Worm (Caenorhabditis elegans): ENCODE data around the gene frpr-14.

Gene frpr-14

DNA sequence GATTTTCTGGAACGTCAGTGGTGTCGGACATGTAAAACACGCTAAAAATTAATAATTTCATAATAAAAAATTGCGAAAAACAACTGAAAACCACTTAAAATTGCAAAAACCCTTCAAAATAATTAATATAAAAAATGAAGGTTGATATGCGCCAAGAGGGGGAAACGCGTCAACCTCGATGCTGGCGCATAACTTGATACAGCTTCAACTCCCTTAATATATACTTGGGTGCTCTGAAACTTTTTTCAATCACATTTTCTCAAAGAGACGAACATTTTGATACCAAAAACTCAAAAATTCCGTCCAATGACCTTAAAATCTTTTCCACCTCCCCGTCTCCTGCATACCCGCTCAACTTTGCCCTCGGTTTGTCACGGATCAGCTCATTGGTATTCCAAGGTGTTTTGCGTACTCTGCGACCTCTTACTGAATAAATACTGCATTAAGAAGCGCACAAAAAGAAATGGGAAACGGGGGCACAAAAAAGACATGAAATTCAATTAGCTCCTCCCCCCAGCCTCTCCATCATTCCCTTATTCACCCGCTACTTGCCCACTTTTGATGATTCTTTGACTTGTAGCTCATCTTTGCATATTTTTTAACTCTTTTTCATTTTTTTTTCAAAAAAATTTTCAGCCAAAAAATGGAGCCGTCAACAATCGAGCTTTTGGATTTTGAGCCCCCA is at the start of gene frpr-14, which contains the start of gene K07E8.7:
Gene frpr-14, plus strand, starts transcription at position 635 of the 685 bp plus-strand sequence.
Gene K07E8.7, minus strand, starts transcription at position 47 of the 685 bp plus-strand sequence.
- TF ChIP-seq C38D4.7 (GFP tag; optimal IDR thresholded peaks at IDR 0.05) (no peak), unc-42 (tag; optimal IDR thresholded peaks at IDR 0.05) (peak; percentile 27)

DNA sequence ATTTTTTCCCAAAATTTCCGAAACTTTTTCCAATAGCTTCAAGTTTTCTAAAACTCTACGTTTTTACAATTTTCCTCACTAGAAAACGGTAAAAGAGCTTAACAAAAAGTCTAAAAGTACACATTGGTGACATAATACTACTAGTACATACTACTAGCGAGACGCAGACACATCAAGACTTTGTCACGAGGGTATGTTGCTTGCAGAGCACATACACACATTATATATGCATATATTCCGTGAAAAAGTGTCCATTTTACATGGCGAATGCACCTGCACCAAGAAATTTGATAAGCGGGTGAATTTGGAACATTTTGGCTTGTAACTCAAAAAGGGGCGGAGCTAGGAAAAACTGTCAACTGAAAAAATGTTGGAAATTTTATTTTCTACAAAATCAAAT is 49.5 kb upstream of the frpr-14 start:
- TF ChIP-seq hlh-6 (tag; optimal IDR thresholded peaks at IDR 0.05) = no peak
- no peak for TF ChIP-seq dve-1 (tag; optimal IDR thresholded peaks at IDR 0.05)
- peak; percentile 35 for TF ChIP-seq unc-55 (GFP tag; optimal IDR thresholded peaks at IDR 0.05)
- TF ChIP-seq eyg-1 (tag; optimal IDR thresholded peaks at IDR 0.05) = no peak
- no peak for TF ChIP-seq T23F11.4 (GFP tag; optimal IDR thresholded peaks at IDR 0.05)
- TF ChIP-seq fkh-6 (tag; optimal IDR thresholded peaks at IDR 0.05) = no peak
- TF ChIP-seq ceh-2 (tag; optimal IDR thresholded peaks at IDR 0.05) = no peak
- TF ChIP-seq ceh-48 (tag; optimal IDR thresholded peaks at IDR 0.05) = no peak
- no peak for TF ChIP-seq sox-2 (GFP tag; IDR thresholded peaks at IDR 0.05)
- no peak for TF ChIP-seq hlh-15 (tag; optimal IDR thresholded peaks at IDR 0.05)
- no peak for TF ChIP-seq fax-1 (tag; optimal IDR thresholded peaks at IDR 0.05)
- TF ChIP-seq elt-4 (tag; optimal IDR thresholded peaks at IDR 0.05) = no peak
- TF ChIP-seq unc-42 (tag; optimal IDR thresholded peaks at IDR 0.05) = no peak
- no peak for TF ChIP-seq dmd-4 (tag; optimal IDR thresholded peaks at IDR 0.05; ENCODE audit: borderline replicate concordance)
- no peak for TF ChIP-seq pros-1 (tag; optimal IDR thresholded peaks at IDR 0.05)
- TF ChIP-seq C38D4.7 (GFP tag; optimal IDR thresholded peaks at IDR 0.05) = no peak
- no peak for TF ChIP-seq lim-6 (tag; optimal IDR thresholded peaks at IDR 0.05)
- no peak for TF ChIP-seq pqm-1 (tag; optimal IDR thresholded peaks at IDR 0.05)
- no peak for TF ChIP-seq ceh-14 (tag; optimal IDR thresholded peaks at IDR 0.05)
- no peak for TF ChIP-seq Y22D7AL.16 (tag; optimal IDR thresholded peaks at IDR 0.05)
- TF ChIP-seq nfya-1 (tag; optimal IDR thresholded peaks at IDR 0.05) = peak; percentile 19
- TF ChIP-seq hlh-30 (tag; optimal IDR thresholded peaks at IDR 0.05; ENCODE audit: insufficient read depth) = peak; percentile 93
- TF ChIP-seq tbx-2 (tag; optimal IDR thresholded peaks at IDR 0.05) = no peak
- TF ChIP-seq rnt-1 (tag; optimal IDR thresholded peaks at IDR 0.05) = no peak
- TF ChIP-seq mec-3 (tag; optimal IDR thresholded peaks at IDR 0.05; ENCODE audit: borderline replicate concordance) = no peak
- no peak for TF ChIP-seq gmeb-2 (tag; optimal IDR thresholded peaks at IDR 0.05)
- TF ChIP-seq ceh-22 (tag; optimal IDR thresholded peaks at IDR 0.05) = no peak
- no peak for TF ChIP-seq ama-1 (optimal IDR thresholded peaks at IDR 0.05)
- TF ChIP-seq sox-4 (tag; optimal IDR thresholded peaks at IDR 0.05) = no peak
- TF ChIP-seq hlh-13 (GFP tag; optimal IDR thresholded peaks at IDR 0.05) = no peak
- no peak for TF ChIP-seq unc-86 (tag; optimal IDR thresholded peaks at IDR 0.05)
- TF ChIP-seq ceh-31 (tag; optimal IDR thresholded peaks at IDR 0.05) = peak; percentile 31
- TF ChIP-seq pax-1 (tag; optimal IDR thresholded peaks at IDR 0.05) = no peak
- no peak for TF ChIP-seq fkh-10 (GFP tag; optimal IDR thresholded peaks at IDR 0.05)
- TF ChIP-seq F13H6.1 (tag; optimal IDR thresholded peaks at IDR 0.05) = no peak
- no peak for TF ChIP-seq ceh-18 (tag; optimal IDR thresholded peaks at IDR 0.05)

DNA sequence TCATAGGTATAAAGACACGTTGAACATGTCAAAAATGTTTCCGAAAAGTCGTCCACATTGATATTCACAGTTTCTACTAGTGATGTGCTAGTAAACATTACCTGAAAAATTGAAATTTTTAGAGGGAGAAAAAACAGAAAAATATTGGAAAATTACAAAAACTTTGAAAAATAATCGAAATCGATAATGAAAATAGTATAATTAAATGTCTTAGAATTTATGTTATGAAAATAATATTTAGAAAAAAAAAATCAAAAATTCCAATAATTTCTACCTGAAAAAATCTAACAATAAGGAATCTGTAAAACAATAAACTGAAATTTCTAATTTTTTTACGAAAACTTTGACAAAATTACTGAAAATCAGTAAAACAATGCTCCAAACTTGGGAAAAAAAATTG is 48.7 kb upstream of the frpr-14 start, which contains the start of gene nhl-3:
Gene nhl-3, minus strand, starts transcription at position 101 of the 400 bp plus-strand sequence.
- TF ChIP-seq unc-86 (tag; optimal IDR thresholded peaks at IDR 0.05) = no peak
- TF ChIP-seq unc-55 (GFP tag; optimal IDR thresholded peaks at IDR 0.05) = no peak
- no peak for TF ChIP-seq dve-1 (tag; optimal IDR thresholded peaks at IDR 0.05)
- no peak for TF ChIP-seq ceh-9 (tag; optimal IDR thresholded peaks at IDR 0.05)
- no peak for TF ChIP-seq pag-3 (tag; optimal IDR thresholded peaks at IDR 0.05; ENCODE audit: borderline replicate concordance)
- no peak for TF ChIP-seq ama-1 (optimal IDR thresholded peaks at IDR 0.05)
- no peak for TF ChIP-seq pros-1 (tag; optimal IDR thresholded peaks at IDR 0.05)
- no peak for TF ChIP-seq nhr-232 (tag; optimal IDR thresholded peaks at IDR 0.05)
